Fruit fly (Drosophila melanogaster): Measurements from ENCODE around the gene CG7218.
A peak's percentile ranks its signal among the peaks of the same experiment; 100 is the strongest.

CG7218 gene

dm6 chr3R:18198518-18199118 lies 34.4 kb upstream of the CG7218 start (continued):
- no peak for TF ChIP-seq sens-2 (GFP tag; IDR thresholded peaks at IDR 0.05)
- peak; percentile 52 for TF ChIP-seq CG31365 (tag; optimal IDR thresholded peaks at IDR 0.05)
- no peak for TF ChIP-seq Ssrp (tag; optimal IDR thresholded peaks at IDR 0.05)
- TF ChIP-seq dmrt11E (tag; optimal IDR thresholded peaks at IDR 0.05) = peak; percentile 39
- peak; percentile 52 for TF ChIP-seq D (optimal IDR thresholded peaks at IDR 0.05)
- TF ChIP-seq D (GFP tag; optimal IDR thresholded peaks at IDR 0.05) = peak; percentile 32
- peak; percentile 68 for TF ChIP-seq CG17568 (GFP tag; optimal IDR thresholded peaks at IDR 0.05)
- no peak for TF ChIP-seq ase (GFP tag; IDR thresholded peaks at IDR 0.05)
- peak; percentile 61 for TF ChIP-seq CG2202 (tag; optimal IDR thresholded peaks at IDR 0.05)
- TF ChIP-seq MTF-1 (GFP tag; optimal IDR thresholded peaks at IDR 0.05; ENCODE audit: borderline replicate concordance) = peak; percentile 48
- no peak for TF ChIP-seq Ada2b (GFP tag; IDR thresholded peaks at IDR 0.05)
- no peak for TF ChIP-seq CTCF (GFP tag; optimal IDR thresholded peaks at IDR 0.05)
- TF ChIP-seq wor (GFP tag; IDR thresholded peaks at IDR 0.05) = no peak
- no peak for TF ChIP-seq CG13894 (tag; optimal IDR thresholded peaks at IDR 0.05)
- TF ChIP-seq CG12236 (GFP tag; optimal IDR thresholded peaks at IDR 0.05) = peak; percentile 22
- TF ChIP-seq Dad (GFP tag; optimal IDR thresholded peaks at IDR 0.05) = peak; percentile 17
- TF ChIP-seq tll (GFP tag; optimal IDR thresholded peaks at IDR 0.05) = peak in 1 of 2 experiments; percentile 70
- no peak for TF ChIP-seq nerfin-2 (GFP tag; IDR thresholded peaks at IDR 0.05; ENCODE audit: partially characterized antibody)
- peak; percentile 49 for TF ChIP-seq da (GFP tag; optimal IDR thresholded peaks at IDR 0.05)
- no peak for TF ChIP-seq CG9215 (GFP tag; IDR thresholded peaks at IDR 0.05)
- no peak for TF ChIP-seq grau (tag; optimal IDR thresholded peaks at IDR 0.05)
- peak; percentile 98 for TF ChIP-seq yki (optimal IDR thresholded peaks at IDR 0.05)
- no peak for TF ChIP-seq Atf6 (GFP tag; IDR thresholded peaks at IDR 0.05)
- TF ChIP-seq dm (GFP tag; optimal IDR thresholded peaks at IDR 0.05) = no peak
- TF ChIP-seq kni (GFP tag; optimal IDR thresholded peaks at IDR 0.05) = peak; percentile 62
- no peak for TF ChIP-seq fru (optimal IDR thresholded peaks at IDR 0.05)
- no peak for TF ChIP-seq Sin3A (optimal IDR thresholded peaks at IDR 0.05)
- no peak for TF ChIP-seq rib (GFP tag; IDR thresholded peaks at IDR 0.05)
- no peak for TF ChIP-seq chn (GFP tag; optimal IDR thresholded peaks at IDR 0.05)
- TF ChIP-seq fd3F (GFP tag; optimal IDR thresholded peaks at IDR 0.05) = no peak
- TF ChIP-seq cato (GFP tag; optimal IDR thresholded peaks at IDR 0.05; ENCODE audit: borderline replicate concordance) = no peak
- TF ChIP-seq Blimp-1 (GFP tag; optimal IDR thresholded peaks at IDR 0.05) = peak; percentile 22
- no peak for TF ChIP-seq sug (tag; optimal IDR thresholded peaks at IDR 0.05)
- no peak for TF ChIP-seq Lim3 (GFP tag; IDR thresholded peaks at IDR 0.05)
- peak; percentile 41 for TF ChIP-seq CG18764 (GFP tag; optimal IDR thresholded peaks at IDR 0.05)
- peak; percentile 6 for TF ChIP-seq CG18619 (GFP tag; optimal IDR thresholded peaks at IDR 0.05)
- TF ChIP-seq lbe (GFP tag; optimal IDR thresholded peaks at IDR 0.05) = peak; percentile 73
- TF ChIP-seq Lhr (GFP tag; optimal IDR thresholded peaks at IDR 0.05) = no peak
- TF ChIP-seq HLH3B (GFP tag; IDR thresholded peaks at IDR 0.05) = no peak
- TF ChIP-seq C15 (GFP tag; IDR thresholded peaks at IDR 0.05) = no peak
- TF ChIP-seq CG3407 (GFP tag; optimal IDR thresholded peaks at IDR 0.05) = peak; percentile 55
- TF ChIP-seq kay (GFP tag; optimal IDR thresholded peaks at IDR 0.05) = peak; percentile 37
- peak; percentile 11 for TF ChIP-seq unpg (GFP tag; optimal IDR thresholded peaks at IDR 0.05)
- no peak for TF ChIP-seq Rx (GFP tag; IDR thresholded peaks at IDR 0.05)
- TF ChIP-seq hb (GFP tag; IDR thresholded peaks at IDR 0.05; ENCODE audit: partially characterized antibody) = no peak
- no peak for TF ChIP-seq CG32532 (GFP tag; IDR thresholded peaks at IDR 0.05)
- TF ChIP-seq btn (GFP tag; optimal IDR thresholded peaks at IDR 0.05) = peak; percentile 49
- TF ChIP-seq CG7963 (GFP tag; IDR thresholded peaks at IDR 0.05; ENCODE audit: partially characterized antibody) = no peak
- TF ChIP-seq ftz-f1 (GFP tag; optimal IDR thresholded peaks at IDR 0.05) = no peak
- peak; percentile 18 for TF ChIP-seq CG12155 (GFP tag; optimal IDR thresholded peaks at IDR 0.05)
- no peak for TF ChIP-seq zfh1 (GFP tag; IDR thresholded peaks at IDR 0.05)
- TF ChIP-seq Awh (GFP tag; IDR thresholded peaks at IDR 0.05) = no peak

Measured in whole organism, embryonic.